Fruit fly (Drosophila melanogaster) whole organism, embryonic: Measurements from ENCODE around the gene Lgr3.

ENCODE experiments used
- Blimp-1 ChIP-seq: fragments of 200-800 bp; sonication (Bioruptor generic); optimal IDR thresholded peaks from 3 replicates; lab custom pipeline; 2018; ENCODE audit warnings: missing biosample characterization, missing genetic modification characterization, mild to moderate bottlenecking, moderate library complexity, missing genetic modification reagents
- CG1024 ChIP-seq: fragments of 200-800 bp; sonication (Bioruptor generic); IDR thresholded peaks from 2 replicates; pipeline ENCODE4 v1.3.6; 2022; ENCODE audit warnings: missing biosample characterization, missing genetic modification characterization
- CG10267 ChIP-seq: fragments of 200-800 bp; sonication (Bioruptor generic); optimal IDR thresholded peaks from 2 replicates; lab custom pipeline; 2018; ENCODE audit warnings: missing biosample characterization, mild to moderate bottlenecking, missing genetic modification characterization, moderate library complexity
- CG10274 ChIP-seq: fragments of 200-800 bp; sonication (Bioruptor generic); optimal IDR thresholded peaks from 3 replicates; lab custom pipeline; 2017; ENCODE audit warnings: missing biosample characterization, mild to moderate bottlenecking, missing genetic modification characterization
- CG10654 ChIP-seq: fragments of 200-800 bp; sonication (Bioruptor generic); optimal IDR thresholded peaks from 2 replicates; lab custom pipeline; 2016; ENCODE audit warnings: missing biosample characterization, missing genetic modification characterization
- CG11398 ChIP-seq: fragments of 200-800 bp; sonication (Bioruptor generic); optimal IDR thresholded peaks from 2 replicates; lab custom pipeline; 2016; ENCODE audit warnings: missing biosample characterization, missing genetic modification characterization
- CG12155 ChIP-seq: fragments of 200-800 bp; sonication (Bioruptor generic); optimal IDR thresholded peaks from 3 replicates; lab custom pipeline; 2016; ENCODE audit warnings: missing biosample characterization, missing genetic modification characterization
- CG12299 ChIP-seq: fragments of 200-800 bp; sonication (Bioruptor generic); optimal IDR thresholded peaks from 2 replicates; lab custom pipeline; 2018; ENCODE audit warnings: missing biosample characterization, mild to moderate bottlenecking, missing genetic modification characterization
- CG12391 ChIP-seq: fragments of 200-800 bp; sonication (Bioruptor generic); optimal IDR thresholded peaks from 3 replicates; lab custom pipeline; 2018; ENCODE audit warnings: missing biosample characterization, mild to moderate bottlenecking, missing genetic modification characterization, moderate library complexity
- CG14050 ChIP-seq: fragments of 200-800 bp; sonication (Bioruptor generic); IDR thresholded peaks from 3 replicates; pipeline ENCODE4 v1.3.6; 2022; ENCODE audit warnings: missing biosample characterization, missing genetic modification characterization
- CG2129 ChIP-seq: fragments of 200-800 bp; sonication (Bioruptor generic); IDR thresholded peaks from 2 replicates; pipeline ENCODE4 v1.3.6; 2022; ENCODE audit warnings: missing biosample characterization, missing genetic modification characterization; ENCODE audit not compliant: partially characterized antibody
- CG2712 ChIP-seq: fragments of 200-800 bp; optimal IDR thresholded peaks from 3 replicates; lab custom pipeline; 2019; ENCODE audit warnings: missing biosample characterization, mild to moderate bottlenecking, missing genetic modification characterization, moderate library complexity
- CG30403 ChIP-seq: fragments of 200-800 bp; sonication (Bioruptor generic); optimal IDR thresholded peaks from 3 replicates; lab custom pipeline; 2016; ENCODE audit warnings: missing biosample characterization, missing genetic modification characterization
- CG30431 ChIP-seq: fragments of 200-800 bp; sonication (Bioruptor generic); optimal IDR thresholded peaks from 2 replicates; lab custom pipeline; 2017; ENCODE audit warnings: missing biosample characterization, missing genetic modification characterization
- CG3838 ChIP-seq: fragments of 200-800 bp; sonication (Bioruptor generic); optimal IDR thresholded peaks from 3 replicates; lab custom pipeline; 2016; ENCODE audit warnings: missing biosample characterization, missing genetic modification characterization
- CG4424 ChIP-seq: fragments of 200-800 bp; sonication (Bioruptor generic); optimal IDR thresholded peaks from 3 replicates; lab custom pipeline; 2016; ENCODE audit warnings: missing biosample characterization, missing genetic modification characterization
- CG5245 ChIP-seq: fragments of 200-800 bp; sonication (Bioruptor generic); optimal IDR thresholded peaks from 3 replicates; lab custom pipeline; 2016; ENCODE audit warnings: missing biosample characterization, missing genetic modification characterization
- CG7357 ChIP-seq: fragments of 200-800 bp; sonication (Bioruptor generic); IDR thresholded peaks from 3 replicates; pipeline ENCODE4 v1.3.6; 2022; ENCODE audit warnings: missing biosample characterization, missing genetic modification characterization
- CG7372 ChIP-seq: fragments of 200-800 bp; sonication (Bioruptor generic); IDR thresholded peaks from 2 replicates; pipeline ENCODE4 v1.3.6; 2022; ENCODE audit warnings: missing biosample characterization, missing genetic modification characterization
- CG8765 ChIP-seq: fragments of 200-800 bp; sonication (Bioruptor generic); IDR thresholded peaks from 2 replicates; pipeline ENCODE4 v1.3.6; 2022; ENCODE audit warnings: missing biosample characterization, missing genetic modification characterization
- Deaf1 ChIP-seq: fragments of 200-800 bp; optimal IDR thresholded peaks from 3 replicates; lab custom pipeline; 2019; ENCODE audit warnings: missing biosample characterization, mild to moderate bottlenecking, missing genetic modification characterization, moderate library complexity
- Dip3 ChIP-seq: fragments of 200-800 bp; sonication (Bioruptor generic); optimal IDR thresholded peaks from 3 replicates; lab custom pipeline; 2016; ENCODE audit warnings: missing biosample characterization, missing genetic modification characterization
- E2f2 ChIP-seq: fragments of 200-800 bp; sonication (Bioruptor generic); IDR thresholded peaks from 2 replicates; pipeline ENCODE4 v1.3.6; 2022; ENCODE audit warnings: missing biosample characterization, missing genetic modification characterization
- ERR ChIP-seq: fragments of 200-800 bp; sonication (Bioruptor generic); optimal IDR thresholded peaks from 2 replicates; lab custom pipeline; 2016; ENCODE audit warnings: missing biosample characterization, missing genetic modification characterization
- Eip74EF ChIP-seq, 2 experiments: fragments of 200-800 bp in 1 of 2; fragments of >200 bp in 1 of 2; sonication (Bioruptor generic) in 1 of 2; optimal IDR thresholded peaks; 2 replicates each; lab custom pipeline; 2017 to 2019; ENCODE audit warnings: missing biosample characterization in 2 of 2, missing genetic modification characterization in 2 of 2, mild to moderate bottlenecking in 1 of 2, moderate library complexity in 1 of 2
- PHDP ChIP-seq: fragments of 200-800 bp; sonication (Bioruptor generic); optimal IDR thresholded peaks from 3 replicates; lab custom pipeline; 2018; ENCODE audit warnings: missing biosample characterization, mild to moderate bottlenecking, missing genetic modification characterization, moderate library complexity
- Sox102F ChIP-seq: fragments of 200-800 bp; sonication (Bioruptor generic); optimal IDR thresholded peaks from 2 replicates; lab custom pipeline; 2018; ENCODE audit warnings: missing biosample characterization, mild to moderate bottlenecking, missing genetic modification characterization, moderate library complexity
- Stat92E ChIP-seq, 3 experiments: fragments of >200 bp in 2 of 3; fragments of 200-800 bp in 1 of 3; sonication (Bioruptor generic) in 1 of 3; optimal IDR thresholded peaks; 2 replicates each; lab custom pipeline; 2017 to 2019; ENCODE audit warnings: missing biosample characterization in 3 of 3, missing genetic modification characterization in 3 of 3, mild to moderate bottlenecking in 1 of 3, moderate library complexity in 1 of 3
- Vsx1 ChIP-seq: fragments of 200-800 bp; sonication (Bioruptor generic); optimal IDR thresholded peaks from 2 replicates; lab custom pipeline; 2017; ENCODE audit warnings: missing biosample characterization, mild to moderate bottlenecking, missing genetic modification characterization, missing genetic modification reagents
- bbx ChIP-seq: fragments of 200-800 bp; sonication (Bioruptor generic); IDR thresholded peaks from 2 replicates; pipeline ENCODE4 v1.3.6; 2022; ENCODE audit warnings: missing biosample characterization, missing genetic modification characterization; ENCODE audit not compliant: partially characterized antibody
- cad ChIP-seq: fragments of >200 bp; optimal IDR thresholded peaks from 2 replicates; lab custom pipeline; 2017; ENCODE audit warnings: missing biosample characterization, missing genetic modification characterization
- cas ChIP-seq: fragments of 200-800 bp; sonication (Bioruptor generic); IDR thresholded peaks from 2 replicates; pipeline ENCODE4 v1.3.6; 2022; ENCODE audit warnings: missing biosample characterization, missing genetic modification characterization
- crc ChIP-seq: fragments of 200-800 bp; sonication (Bioruptor generic); optimal IDR thresholded peaks from 2 replicates; lab custom pipeline; 2016; ENCODE audit warnings: missing biosample characterization, missing genetic modification characterization
- croc ChIP-seq: fragments of 200-800 bp; sonication (Bioruptor generic); conservative IDR thresholded peaks from 3 replicates; pipeline ENCODE4 v1.3.6; 2022; ENCODE audit warnings: missing biosample characterization, missing genetic modification characterization
- esg ChIP-seq: fragments of 200-800 bp; sonication (Bioruptor generic); conservative IDR thresholded peaks from 2 replicates; pipeline ENCODE4 v1.3.6; 2022; ENCODE audit warnings: missing biosample characterization, missing genetic modification characterization
- fd64A ChIP-seq: fragments of 200-800 bp; sonication (Bioruptor generic); optimal IDR thresholded peaks from 3 replicates; lab custom pipeline; 2018; ENCODE audit warnings: missing biosample characterization, mild to moderate bottlenecking, missing genetic modification characterization
- ftz-f1 ChIP-seq: fragments of 200-800 bp; sonication (Bioruptor generic); optimal IDR thresholded peaks from 2 replicates; lab custom pipeline; 2016; ENCODE audit warnings: missing biosample characterization, missing genetic modification characterization
- gce ChIP-seq: fragments of 200-800 bp; sonication (Bioruptor generic); IDR thresholded peaks from 3 replicates; pipeline ENCODE4 v1.3.6; 2022; ENCODE audit warnings: missing biosample characterization, missing genetic modification characterization
- grn ChIP-seq: fragments of 200-800 bp; sonication (Bioruptor generic); optimal IDR thresholded peaks from 3 replicates; lab custom pipeline; 2017; ENCODE audit warnings: missing biosample characterization, missing genetic modification characterization
- inv ChIP-seq: fragments of 200-800 bp; sonication (Bioruptor generic); IDR thresholded peaks from 2 replicates; pipeline ENCODE4 v1.3.6; 2022; ENCODE audit warnings: missing biosample characterization, missing genetic modification characterization; ENCODE audit not compliant: partially characterized antibody
- lmd ChIP-seq: fragments of 200-800 bp; sonication (Bioruptor generic); IDR thresholded peaks from 2 replicates; pipeline ENCODE4 v1.3.6; 2022; ENCODE audit warnings: missing biosample characterization, missing genetic modification characterization
- org-1 ChIP-seq: fragments of 200-800 bp; sonication (Bioruptor generic); optimal IDR thresholded peaks from 2 replicates; lab custom pipeline; 2017; ENCODE audit warnings: missing biosample characterization, missing genetic modification characterization
- p53 ChIP-seq: fragments of 200-800 bp; sonication (Bioruptor generic); optimal IDR thresholded peaks from 2 replicates; lab custom pipeline; 2016; ENCODE audit warnings: missing biosample characterization, missing genetic modification characterization
- ro ChIP-seq: fragments of 200-800 bp; sonication (Bioruptor generic); IDR thresholded peaks from 2 replicates; pipeline ENCODE4 v1.3.6; 2022; ENCODE audit warnings: missing biosample characterization, missing genetic modification characterization
- run ChIP-seq: fragments of 200-800 bp; sonication (Bioruptor generic); optimal IDR thresholded peaks from 3 replicates; lab custom pipeline; 2018; ENCODE audit warnings: missing biosample characterization, mild to moderate bottlenecking, missing genetic modification characterization
- sc ChIP-seq, 3 experiments: fragments of >200 bp in 2 of 3; fragments of 200-800 bp in 1 of 3; sonication (Bioruptor generic) in 1 of 3; optimal IDR thresholded peaks; 2 replicates in 2 of 3; 3 replicates in 1 of 3; lab custom pipeline; 2017; ENCODE audit warnings: mild to moderate bottlenecking in 1 of 3, missing biosample characterization in 1 of 3, missing genetic modification characterization in 1 of 3, missing genetic modification reagents in 1 of 3
- stc ChIP-seq: fragments of 200-800 bp; sonication (Bioruptor generic); IDR thresholded peaks from 2 replicates; pipeline ENCODE4 v1.3.6; 2022; ENCODE audit warnings: missing biosample characterization, missing genetic modification characterization
- toy ChIP-seq: fragments of 200-800 bp; sonication (Bioruptor generic); IDR thresholded peaks from 2 replicates; pipeline ENCODE4 v1.3.6; 2022; ENCODE audit warnings: missing biosample characterization, missing genetic modification characterization
- trh ChIP-seq: fragments of 200-800 bp; sonication (Bioruptor generic); optimal IDR thresholded peaks from 2 replicates; lab custom pipeline; 2016; ENCODE audit warnings: missing biosample characterization, missing genetic modification characterization
- twi ChIP-seq: fragments of 200-800 bp; optimal IDR thresholded peaks from 2 replicates; lab custom pipeline; 2019; ENCODE audit warnings: missing biosample characterization, mild to moderate bottlenecking, missing genetic modification characterization, moderate library complexity

Gene Lgr3

dm6 chr3R:25684859-25685258 is 19.2 kb downstream of the Lgr3 start, which contains the start of gene RpL27 (continued):
- peak; percentile 80 for TF ChIP-seq bbx (GFP tag; lab: Robert Waterston, UW)
- peak; percentile 87 for TF ChIP-seq PHDP
- peak; percentile 74 for TF ChIP-seq CG10274 (GFP tag; lab: Kevin White, UChicago)
- peak; percentile 74 for TF ChIP-seq fd64A (GFP tag; lab: Kevin White, UChicago)
- TF ChIP-seq crc (GFP tag; lab: Kevin White, UChicago) = peak; percentile 58
- peak; percentile 73 for TF ChIP-seq stc
- peak; percentile 76 for TF ChIP-seq CG12391 (tag; lab: Kevin White, UChicago)
- TF ChIP-seq Eip74EF (GFP tag; optimal IDR thresholded peaks at IDR 0.05; lab: Kevin White, UChicago) = peak in 1 of 2 experiments; percentile 77
- TF ChIP-seq Sox102F (GFP tag; lab: Kevin White, UChicago) = no peak
- peak; percentile 68 for TF ChIP-seq CG30403
- peak; percentile 66 for TF ChIP-seq Dip3 (GFP tag; lab: Kevin White, UChicago)
- peak; percentile 65 for TF ChIP-seq CG5245 (GFP tag; lab: Kevin White, UChicago)
- TF ChIP-seq ro = no peak
- peak; percentile 44; the same call in 2 of the 3 replicates for TF ChIP-seq croc (GFP tag; lab: Robert Waterston, UW)
- TF ChIP-seq Deaf1 (tag; lab: Kevin White, UChicago) = peak; percentile 48
- TF ChIP-seq sc (optimal IDR thresholded peaks at IDR 0.05; lab: Kevin White, UChicago) = no peak
- TF ChIP-seq sc (GFP tag; optimal IDR thresholded peaks at IDR 0.05; lab: Kevin White, UChicago) = peak; percentile 63
- TF ChIP-seq CG3838 = no peak
- peak; percentile 48 for TF ChIP-seq ftz-f1 (GFP tag; lab: Kevin White, UChicago)
- peak; percentile 76 for TF ChIP-seq CG4424 (GFP tag; lab: Kevin White, UChicago)
- peak; percentile 82 for TF ChIP-seq CG2712
- no peak for TF ChIP-seq toy (GFP tag; lab: Robert Waterston, UW)
- peak; percentile 88 for TF ChIP-seq Vsx1 (GFP tag; lab: Kevin White, UChicago)
- no peak for TF ChIP-seq Blimp-1 (GFP tag; lab: Kevin White, UChicago)
- no peak for TF ChIP-seq CG2129 (GFP tag; lab: Robert Waterston, UW)
- peak in 1 of 3 experiments; percentile 67 for TF ChIP-seq Stat92E (GFP tag; optimal IDR thresholded peaks at IDR 0.05; lab: Kevin White, UChicago)
- peak; percentile 57 for TF ChIP-seq CG11398 (GFP tag; lab: Kevin White, UChicago)
- peak; percentile 12 for TF ChIP-seq org-1
- TF ChIP-seq CG12155 (GFP tag; lab: Kevin White, UChicago) = peak; percentile 41
- TF ChIP-seq CG10654 (GFP tag; lab: Kevin White, UChicago) = peak; percentile 55
- peak; percentile 79 for TF ChIP-seq p53 (GFP tag; lab: Kevin White, UChicago)
- TF ChIP-seq grn (GFP tag; lab: Kevin White, UChicago) = peak; percentile 39
- TF ChIP-seq CG10267 (tag; lab: Kevin White, UChicago) = peak; percentile 81
- peak; percentile 76 for TF ChIP-seq CG7372 (GFP tag; lab: Robert Waterston, UW)
- peak; percentile 70; the same call in 2 of the 3 replicates for TF ChIP-seq gce (GFP tag; lab: Robert Waterston, UW)
- peak; percentile 55 for TF ChIP-seq inv (GFP tag; lab: Robert Waterston, UW)
- TF ChIP-seq ERR (GFP tag; lab: Kevin White, UChicago) = peak; percentile 75
- 0 out of 2 replicates have a peak, but pooled peaks have one; percentile 22 for TF ChIP-seq cas (GFP tag; lab: Robert Waterston, UW)
- peak; percentile 73 for TF ChIP-seq CG14050
- TF ChIP-seq CG8765 (GFP tag; lab: Robert Waterston, UW) = no peak
- peak; percentile 84 for TF ChIP-seq CG12299 (tag; lab: Kevin White, UChicago)
- TF ChIP-seq lmd = peak; percentile 44; the same call in 1 of the 2 replicates
- TF ChIP-seq CG7357 = no peak
- peak; percentile 87 for TF ChIP-seq E2f2 (GFP tag; lab: Robert Waterston, UW)
- TF ChIP-seq CG30431 (GFP tag; lab: Kevin White, UChicago) = peak; percentile 24
- no peak for TF ChIP-seq esg (GFP tag; lab: Robert Waterston, UW)
- peak; percentile 58 for TF ChIP-seq trh (GFP tag; lab: Kevin White, UChicago)
- TF ChIP-seq run = peak; percentile 63
- no peak for TF ChIP-seq cad (GFP tag; lab: Kevin White, UChicago)
- peak; percentile 75 for TF ChIP-seq twi (tag; lab: Kevin White, UChicago)
- TF ChIP-seq CG1024 = peak; percentile 63; the same call in 1 of the 2 replicates
